Fruit fly (Drosophila melanogaster) whole organism, wandering third instar larva: ENCODE measurements around the gene Dop1R2.
A peak's percentile ranks its signal among the peaks of the same experiment; 100 is the strongest.

Experiments used
- CG32264 ChIP-seq: fragments of 200-800 bp; sonication (Bioruptor generic); optimal IDR thresholded peaks from 2 replicates; lab custom pipeline; 2016; ENCODE audit warnings: missing biosample characterization, missing genetic modification characterization
- CrebA ChIP-seq: fragments of 200-800 bp; sonication (Bioruptor generic); optimal IDR thresholded peaks from 2 replicates; lab custom pipeline; 2016; ENCODE audit warnings: missing biosample characterization, mild to moderate bottlenecking, missing genetic modification characterization, borderline replicate concordance
- Dfd ChIP-seq: fragments of >200 bp; optimal IDR thresholded peaks from 2 replicates; lab custom pipeline; 2017; ENCODE audit warnings: missing biosample characterization, missing genetic modification characterization
- Dif ChIP-seq: fragments of 200-275, 200-300 bp; sonication (Bioruptor generic); optimal IDR thresholded peaks from 2 replicates; lab custom pipeline; 2018; ENCODE audit warnings: missing biosample characterization, missing genetic modification characterization; ENCODE audit not compliant: partially characterized antibody
- GATAd ChIP-seq: sonication (Bioruptor generic); optimal IDR thresholded peaks from 2 replicates; lab custom pipeline; 2016; ENCODE audit warnings: missing biosample characterization, missing genetic modification characterization
- HLH106 ChIP-seq: fragments of 200-800 bp; optimal IDR thresholded peaks from 3 replicates; lab custom pipeline; 2019; ENCODE audit warnings: missing biosample characterization, mild to moderate bottlenecking, missing genetic modification characterization, moderate library complexity
- Hnf4 ChIP-seq: fragments of 200-800 bp; sonication (Bioruptor generic); optimal IDR thresholded peaks from 2 replicates; lab custom pipeline; 2016; ENCODE audit warnings: missing biosample characterization, mild to moderate bottlenecking, missing genetic modification characterization
- Hr78 ChIP-seq: fragments of >200 bp; optimal IDR thresholded peaks from 2 replicates; lab custom pipeline; 2017; ENCODE audit warnings: missing biosample characterization, missing genetic modification characterization
- Mio ChIP-seq: sonication (Bioruptor generic); optimal IDR thresholded peaks from 2 replicates; lab custom pipeline; 2016; ENCODE audit warnings: missing biosample characterization, missing genetic modification characterization
- Myc ChIP-seq: fragments of >200 bp; optimal IDR thresholded peaks from 2 replicates; lab custom pipeline; 2017
- OdsH ChIP-seq: fragments of 200-800 bp; sonication (Bioruptor generic); optimal IDR thresholded peaks from 2 replicates; lab custom pipeline; 2016; ENCODE audit warnings: missing biosample characterization, mild to moderate bottlenecking, missing genetic modification characterization
- Rel ChIP-seq, 2 experiments: fragments of 200-800 bp; sonication (Bioruptor generic) in 1 of 2; optimal IDR thresholded peaks; 2 replicates in 1 of 2; 3 replicates in 1 of 2; lab custom pipeline; 2016 to 2019; ENCODE audit warnings: mild to moderate bottlenecking in 2 of 2, missing biosample characterization in 2 of 2, missing genetic modification characterization in 2 of 2, moderate library complexity in 1 of 2
- Sp1 ChIP-seq: fragments of 200-800 bp; sonication (Bioruptor generic); optimal IDR thresholded peaks from 3 replicates; lab custom pipeline; 2019; ENCODE audit warnings: missing biosample characterization, mild to moderate bottlenecking, missing genetic modification characterization, moderate library complexity
- Vsx2 ChIP-seq: fragments of 200-300, 225-300 bp; sonication (Bioruptor generic); optimal IDR thresholded peaks from 2 replicates; lab custom pipeline; 2018; ENCODE audit warnings: missing biosample characterization, missing genetic modification characterization; ENCODE audit not compliant: partially characterized antibody
- dmrt93B ChIP-seq: fragments of 200-800 bp; sonication (Bioruptor generic); optimal IDR thresholded peaks from 2 replicates; lab custom pipeline; 2018; ENCODE audit warnings: missing biosample characterization, mild to moderate bottlenecking, missing genetic modification characterization
- dsf ChIP-seq: sonication (Bioruptor generic); optimal IDR thresholded peaks from 2 replicates; lab custom pipeline; 2016; ENCODE audit warnings: missing biosample characterization, missing genetic modification characterization, borderline replicate concordance
- ey ChIP-seq: fragments of 200-800 bp; sonication (Bioruptor generic); optimal IDR thresholded peaks from 2 replicates; lab custom pipeline; 2016; ENCODE audit warnings: missing biosample characterization, missing genetic modification characterization
- foxo ChIP-seq, 2 experiments: fragments of 200-800 bp; sonication (Bioruptor generic); optimal IDR thresholded peaks; 2 replicates in 1 of 2; 3 replicates in 1 of 2; lab custom pipeline; 2016 to 2017; ENCODE audit warnings: missing biosample characterization in 2 of 2, missing genetic modification characterization in 2 of 2
- fru ChIP-seq: fragments of 200-800 bp; sonication (Bioruptor generic); optimal IDR thresholded peaks from 3 replicates; lab custom pipeline; 2016; ENCODE audit warnings: missing biosample characterization, mild to moderate bottlenecking, missing genetic modification characterization
- h ChIP-seq: fragments of 200-800 bp; sonication (Bioruptor generic); optimal IDR thresholded peaks from 3 replicates; lab custom pipeline; 2016; ENCODE audit warnings: missing biosample characterization, mild to moderate bottlenecking, missing genetic modification characterization
- jim ChIP-seq: fragments of 175-275, 200-325 bp; sonication (Bioruptor generic); optimal IDR thresholded peaks from 2 replicates; lab custom pipeline; 2016; ENCODE audit warnings: missing biosample characterization, mild to moderate bottlenecking, missing genetic modification characterization
- pan ChIP-seq: fragments of >200 bp; optimal IDR thresholded peaks from 2 replicates; lab custom pipeline; 2017
- psq ChIP-seq: fragments of 200-800 bp; sonication (Bioruptor generic); optimal IDR thresholded peaks from 3 replicates; lab custom pipeline; 2017; ENCODE audit warnings: missing biosample characterization, mild to moderate bottlenecking, missing genetic modification characterization, moderate library complexity
- rgr ChIP-seq: fragments of 200-800 bp; sonication (Bioruptor generic); optimal IDR thresholded peaks from 3 replicates; lab custom pipeline; 2016; ENCODE audit warnings: missing biosample characterization, mild to moderate bottlenecking, missing genetic modification characterization
- sv ChIP-seq: fragments of 200-800 bp; sonication (Bioruptor generic); optimal IDR thresholded peaks from 3 replicates; lab custom pipeline; 2016; ENCODE audit warnings: missing biosample characterization, missing genetic modification characterization
- tai ChIP-seq: sonication (Bioruptor generic); optimal IDR thresholded peaks from 2 replicates; lab custom pipeline; 2016; ENCODE audit warnings: missing biosample characterization, missing genetic modification characterization
- woc ChIP-seq: sonication (Bioruptor generic); optimal IDR thresholded peaks from 2 replicates; lab custom pipeline; 2016; ENCODE audit warnings: missing biosample characterization, mild to moderate bottlenecking, missing genetic modification characterization

Gene Dop1R2

dm6 chr3R:29617197-29617596, 42.6 kb downstream of the Dop1R2 start:
- TF ChIP-seq OdsH (GFP tag; lab: Kevin White, UChicago) (peak; percentile 33), HLH106 (tag; lab: Kevin White, UChicago) (peak; percentile 59), pan (lab: Kevin White, UChicago) (no peak), h (GFP tag; lab: Kevin White, UChicago) (peak; percentile 43), Rel (GFP tag; optimal IDR thresholded peaks at IDR 0.05; lab: Kevin White, UChicago) (no peak), Rel (tag; optimal IDR thresholded peaks at IDR 0.05; lab: Kevin White, UChicago) (no peak), rgr (GFP tag; lab: Kevin White, UChicago) (peak; percentile 30), Sp1 (GFP tag; lab: Kevin White, UChicago) (peak; percentile 15), foxo (GFP tag; optimal IDR thresholded peaks at IDR 0.05; lab: Kevin White, UChicago) (peak in 1 of 2 experiments; percentile 3), fru (GFP tag; lab: Kevin White, UChicago) (peak; percentile 4)
- TF ChIP-seq, all 38 proteins: peak for 7

DNA sequence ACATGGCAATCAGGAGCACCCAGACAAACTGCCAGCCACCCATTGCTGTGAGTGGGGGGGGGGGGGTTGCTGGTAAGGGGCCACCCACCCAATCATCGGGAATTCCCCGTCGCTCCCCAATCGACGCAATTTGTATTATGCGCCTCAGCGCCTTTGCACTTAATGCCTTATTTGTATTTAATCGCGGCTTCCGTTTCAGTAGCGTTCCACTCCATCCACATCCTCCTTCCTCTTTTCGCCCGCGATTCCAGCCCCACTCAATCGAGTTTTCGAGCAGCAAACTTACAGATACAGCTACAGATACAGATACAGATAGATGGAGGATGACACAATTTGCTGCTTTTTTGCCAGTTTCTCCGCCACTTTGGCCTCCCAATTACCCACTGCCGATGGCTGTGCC, 48.8 kb downstream of the Dop1R2 start:
- no peak for TF ChIP-seq Dfd (GFP tag; lab: Kevin White, UChicago)
- TF ChIP-seq Vsx2 (GFP tag; lab: Kevin White, UChicago) = no peak
- TF ChIP-seq OdsH (GFP tag; lab: Kevin White, UChicago) = no peak

dm6 chr3R:29608177-29608576, 51.6 kb downstream of the Dop1R2 start, which contains the start of gene Diedel2:
Gene Diedel2, plus strand, starts transcription at chr3R:29608477.
- TF ChIP-seq dsf (GFP tag; lab: Kevin White, UChicago) (no peak), Hr78 (GFP tag; lab: Kevin White, UChicago) (no peak)

- TF ChIP-seq sv (GFP tag; lab: Kevin White, UChicago) (no peak), Dfd (GFP tag; lab: Kevin White, UChicago) (no peak), Rel (GFP tag; optimal IDR thresholded peaks at IDR 0.05; lab: Kevin White, UChicago) (no peak), Rel (tag; optimal IDR thresholded peaks at IDR 0.05; lab: Kevin White, UChicago) (no peak), dsf (GFP tag; lab: Kevin White, UChicago) (no peak), Sp1 (GFP tag; lab: Kevin White, UChicago) (no peak), HLH106 (tag; lab: Kevin White, UChicago) (no peak), Dif (GFP tag; lab: Kevin White, UChicago) (no peak), OdsH (GFP tag; lab: Kevin White, UChicago) (no peak), Vsx2 (GFP tag; lab: Kevin White, UChicago) (no peak), Hnf4 (no peak), rgr (GFP tag; lab: Kevin White, UChicago) (no peak), tai (GFP tag; lab: Kevin White, UChicago) (no peak), CrebA (GFP tag; lab: Kevin White, UChicago) (no peak), GATAd (no peak), psq (GFP tag; lab: Kevin White, UChicago) (no peak), Myc (lab: Kevin White, UChicago) (no peak), CG32264 (GFP tag; lab: Kevin White, UChicago) (no peak), Mio (GFP tag; lab: Kevin White, UChicago) (no peak), woc (GFP tag; lab: Kevin White, UChicago) (no peak)
These were observed 59.0 kb downstream of the Dop1R2 start, which contains the start of gene CG7568 for dm6 chr3R:29600762-29601161. Gene CG7568, minus strand, starts transcription at chr3R:29600862.

- TF ChIP-seq dmrt93B (no peak), Rel (GFP tag; optimal IDR thresholded peaks at IDR 0.05; lab: Kevin White, UChicago) (no peak), Rel (tag; optimal IDR thresholded peaks at IDR 0.05; lab: Kevin White, UChicago) (peak; percentile 91), GATAd (no peak), Dfd (GFP tag; lab: Kevin White, UChicago) (no peak), pan (lab: Kevin White, UChicago) (no peak), ey (GFP tag; lab: Kevin White, UChicago) (no peak), jim (GFP tag; lab: Kevin White, UChicago) (no peak)
These were observed 67.5 kb downstream of the Dop1R2 start for dm6 chr3R:29592139-29592814.
